Worm (Caenorhabditis elegans) whole organism, L3 larva: ENCODE results near the gene cyld-1.

ENCODE experiments used
- ceh-28 ChIP-seq: fragments of 150-350 bp; optimal IDR thresholded peaks from 2 replicates; lab custom pipeline; 2014; ENCODE audit warnings: missing biosample characterization, missing genetic modification reagents, missing genetic modification characterization
- egl-27 ChIP-seq: sonication (generic microtip); optimal IDR thresholded peaks from 4 replicates; lab custom pipeline; 2017; ENCODE audit warnings: missing biosample characterization, missing genetic modification reagents, missing genetic modification characterization
- elt-1 ChIP-seq: fragments of 150-350 bp; optimal IDR thresholded peaks from 2 replicates; lab custom pipeline; 2014; ENCODE audit warnings: missing biosample characterization, missing genetic modification characterization
- elt-3 ChIP-seq, 3 experiments: fragments of 150-350 bp in 1 of 3; sonication (generic microtip) in 2 of 3; optimal IDR thresholded peaks; 2 replicates in 2 of 3; 4 replicates in 1 of 3; lab custom pipeline; 2014 to 2017; ENCODE audit warnings: missing biosample characterization in 3 of 3, missing genetic modification characterization in 3 of 3
- fos-1 ChIP-seq: fragments of 150-350 bp; optimal IDR thresholded peaks from 2 replicates; lab custom pipeline; 2014; ENCODE audit warnings: missing biosample characterization, missing genetic modification characterization
- nhr-11 ChIP-seq: fragments of 150-350 bp; optimal IDR thresholded peaks from 2 replicates; lab custom pipeline; 2014; ENCODE audit warnings: missing biosample characterization, missing genetic modification characterization
- nhr-12 ChIP-seq: fragments of 150-350 bp; optimal IDR thresholded peaks from 2 replicates; lab custom pipeline; 2014; ENCODE audit warnings: missing biosample characterization, missing genetic modification characterization
- tbx-2 ChIP-seq: sonication (generic microtip); optimal IDR thresholded peaks from 2 replicates; lab custom pipeline; 2016; ENCODE audit warnings: mild to moderate bottlenecking, missing genetic modification characterization, missing compliant biosample characterization
- ztf-4 ChIP-seq: fragments of 150-350 bp; optimal IDR thresholded peaks from 2 replicates; lab custom pipeline; 2014; ENCODE audit warnings: missing biosample characterization, missing genetic modification characterization

- TF ChIP-seq ztf-4: no peak
- TF ChIP-seq egl-27 (tag; lab: Kevin White, UChicago): no peak
- TF ChIP-seq elt-1: no peak
- no peak for TF ChIP-seq fos-1 (tag; lab: Kevin White, UChicago)
- no peak for TF ChIP-seq ceh-28
- TF ChIP-seq nhr-12 (tag; lab: Kevin White, UChicago): no peak
- no peak for TF ChIP-seq elt-3 (tag; optimal IDR thresholded peaks at IDR 0.05; lab: Kevin White, UChicago)
- TF ChIP-seq tbx-2 (tag; lab: Kevin White, UChicago): no peak
- TF ChIP-seq nhr-11: no peak
Observed at ce11 chrIII:9905307-9905706, 5.2 kb downstream of the cyld-1 start.
